Worm (Caenorhabditis elegans): ENCODE data around the gene btb-19.

ce11 chrII:14569322-14569721 is 47.4 kb upstream of the btb-19 start:
- no peak for TF ChIP-seq ztf-29 (GFP tag; IDR thresholded peaks at IDR 0.05)
- TF ChIP-seq cog-1 (tag; optimal IDR thresholded peaks at IDR 0.05) = no peak
- no peak for TF ChIP-seq klf-2 (GFP tag; conservative IDR thresholded peaks at IDR 0.05)
- TF ChIP-seq flt-1 (GFP tag; IDR thresholded peaks at IDR 0.05) = no peak
- TF ChIP-seq T22C8.4 (GFP tag; IDR thresholded peaks at IDR 0.05) = no peak
- no peak for TF ChIP-seq ztf-23 (GFP tag; IDR thresholded peaks at IDR 0.05)
- no peak for TF ChIP-seq tab-1 (GFP tag; IDR thresholded peaks at IDR 0.05)
- no peak for TF ChIP-seq med-1 (GFP tag; optimal IDR thresholded peaks at IDR 0.05; ENCODE audit: insufficient read depth)
- TF ChIP-seq ref-1 (GFP tag; conservative IDR thresholded peaks at IDR 0.05) = no peak
